Fruit fly (Drosophila melanogaster): ENCODE data around the gene dmt.
A peak's percentile ranks its signal among the peaks of the same experiment; 100 is the strongest.

The dmt gene

DNA sequence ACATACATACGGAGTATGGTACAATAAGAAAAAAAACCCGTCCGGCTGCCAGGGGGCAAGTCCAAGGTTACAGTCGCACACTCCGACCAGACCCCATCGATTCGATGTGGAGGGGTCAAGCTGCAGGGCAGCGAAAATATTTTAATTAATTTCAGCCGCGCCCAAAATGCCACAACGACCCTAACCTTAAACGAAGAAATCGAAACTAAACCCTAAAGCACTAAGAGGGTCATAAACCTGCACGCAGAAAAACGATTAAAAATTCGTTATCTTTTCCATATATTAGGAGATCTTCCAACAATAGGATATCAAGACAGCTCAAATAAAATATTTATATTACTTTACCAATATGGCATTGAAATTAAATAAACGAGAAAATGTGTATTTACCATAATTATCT, 9.0 kb upstream of the dmt start:
- no peak for TF ChIP-seq CG15710 (tag; optimal IDR thresholded peaks at IDR 0.05)
- no peak for TF ChIP-seq CG9948 (tag; optimal IDR thresholded peaks at IDR 0.05)
- no peak for TF ChIP-seq Snoo (tag; optimal IDR thresholded peaks at IDR 0.05)
- no peak for TF ChIP-seq CG32121 (GFP tag; IDR thresholded peaks at IDR 0.05)
- no peak for TF ChIP-seq CG14655 (GFP tag; optimal IDR thresholded peaks at IDR 0.05)
- no peak for TF ChIP-seq CG8301 (tag; optimal IDR thresholded peaks at IDR 0.05)
- TF ChIP-seq CG4496 (GFP tag; IDR thresholded peaks at IDR 0.05) = no peak
- peak; percentile 30 for TF ChIP-seq EcR (GFP tag; optimal IDR thresholded peaks at IDR 0.05)

DNA sequence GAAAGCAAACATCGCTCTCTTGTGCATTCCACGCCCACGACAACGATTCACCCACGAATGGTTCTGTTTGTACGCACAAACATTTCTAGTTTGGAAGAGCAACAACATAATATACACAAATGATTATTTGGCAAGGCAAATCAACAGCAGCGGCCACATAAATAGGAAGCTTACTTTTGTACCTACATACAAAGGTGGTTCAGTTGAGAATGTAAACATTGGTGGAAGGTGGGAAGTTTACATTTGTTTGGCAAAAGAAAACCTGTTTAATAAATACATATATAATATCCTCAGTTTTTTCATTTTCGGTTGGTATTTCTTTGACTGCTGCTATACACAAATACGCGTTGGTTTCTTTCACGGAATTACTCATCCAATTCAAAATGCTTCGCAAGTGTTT, 8.4 kb upstream of the dmt start:
- TF ChIP-seq CG8159 (tag; optimal IDR thresholded peaks at IDR 0.05) (peak; percentile 33), CG34367 (tag; optimal IDR thresholded peaks at IDR 0.05) (peak; percentile 7), CG17806 (tag; optimal IDR thresholded peaks at IDR 0.05) (peak; percentile 38), gl (tag; optimal IDR thresholded peaks at IDR 0.05) (no peak), CG4496 (GFP tag; IDR thresholded peaks at IDR 0.05) (no peak), CG15710 (tag; optimal IDR thresholded peaks at IDR 0.05) (peak; percentile 12), rn (GFP tag; IDR thresholded peaks at IDR 0.05) (no peak), CG14655 (GFP tag; optimal IDR thresholded peaks at IDR 0.05) (peak; percentile 67), Pif1B (GFP tag; optimal IDR thresholded peaks at IDR 0.05) (peak; percentile 37), CG9948 (tag; optimal IDR thresholded peaks at IDR 0.05) (peak; percentile 30), Snoo (tag; optimal IDR thresholded peaks at IDR 0.05) (peak; percentile 27), CG10348 (GFP tag; IDR thresholded peaks at IDR 0.05) (no peak), CG8301 (tag; optimal IDR thresholded peaks at IDR 0.05) (peak; percentile 71), EcR (GFP tag; optimal IDR thresholded peaks at IDR 0.05) (no peak)

DNA sequence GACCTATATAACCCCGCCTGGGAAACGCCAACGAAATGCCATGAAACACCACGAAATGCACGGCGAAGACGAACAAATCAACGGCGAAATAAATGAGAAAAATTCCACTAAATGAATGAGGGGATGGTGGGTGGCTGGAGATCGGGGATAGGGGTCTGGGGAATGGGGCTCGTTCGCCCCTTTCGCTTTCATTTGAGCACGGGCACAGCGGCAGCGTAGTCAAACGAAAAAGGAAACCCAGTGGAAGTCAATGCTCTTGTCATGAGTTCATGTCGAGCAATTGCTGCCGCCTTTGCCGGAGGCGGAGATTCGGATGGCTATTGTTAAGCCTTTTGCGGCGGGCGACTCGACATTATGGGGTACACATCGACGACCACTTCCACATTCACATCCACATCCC, 7.7 kb upstream of the dmt start:
- TF ChIP-seq EcR (GFP tag; optimal IDR thresholded peaks at IDR 0.05) (peak; percentile 68), Ets98B (GFP tag; IDR thresholded peaks at IDR 0.05) (no peak)

DNA sequence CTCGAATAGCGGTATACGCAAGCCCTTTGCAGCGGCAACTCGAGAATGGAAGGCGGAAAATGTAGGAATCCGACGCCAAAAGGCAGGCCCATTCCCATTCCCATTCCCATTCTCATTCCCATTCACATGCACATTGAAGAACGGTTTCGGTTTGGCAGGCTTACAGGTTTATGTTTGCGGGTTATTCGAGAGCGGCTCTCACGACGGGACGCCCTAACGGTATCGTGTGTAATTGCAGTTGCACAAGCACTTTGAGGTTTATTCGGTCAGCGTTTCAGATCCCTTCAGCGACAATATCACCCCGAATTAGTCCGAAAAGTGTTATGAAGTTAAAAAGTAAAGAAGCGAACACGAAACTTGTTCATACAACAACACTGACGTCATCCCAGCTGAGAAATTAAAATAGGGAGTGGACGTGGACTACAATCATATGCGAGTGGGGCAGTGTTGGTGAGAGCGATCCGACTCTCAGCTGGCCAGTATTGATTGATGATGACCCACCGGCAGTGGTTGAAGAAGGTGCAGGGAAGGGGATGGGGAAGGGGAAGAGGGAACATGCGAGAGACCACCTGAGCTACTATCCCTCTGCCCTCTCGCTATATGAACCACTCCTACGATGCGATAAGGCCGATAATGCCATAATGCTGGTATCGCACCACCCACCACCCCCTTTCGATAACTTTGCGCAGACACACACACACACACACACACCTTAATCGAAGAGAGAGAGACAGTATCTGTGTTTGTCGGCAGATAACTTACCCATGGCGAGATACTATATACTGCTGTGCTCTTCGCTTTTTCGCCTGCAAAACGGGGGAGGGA, 6.5 kb upstream of the dmt start:
- TF ChIP-seq EcR (GFP tag; optimal IDR thresholded peaks at IDR 0.05) (peak; percentile 27), CG15710 (tag; optimal IDR thresholded peaks at IDR 0.05) (no peak)

DNA sequence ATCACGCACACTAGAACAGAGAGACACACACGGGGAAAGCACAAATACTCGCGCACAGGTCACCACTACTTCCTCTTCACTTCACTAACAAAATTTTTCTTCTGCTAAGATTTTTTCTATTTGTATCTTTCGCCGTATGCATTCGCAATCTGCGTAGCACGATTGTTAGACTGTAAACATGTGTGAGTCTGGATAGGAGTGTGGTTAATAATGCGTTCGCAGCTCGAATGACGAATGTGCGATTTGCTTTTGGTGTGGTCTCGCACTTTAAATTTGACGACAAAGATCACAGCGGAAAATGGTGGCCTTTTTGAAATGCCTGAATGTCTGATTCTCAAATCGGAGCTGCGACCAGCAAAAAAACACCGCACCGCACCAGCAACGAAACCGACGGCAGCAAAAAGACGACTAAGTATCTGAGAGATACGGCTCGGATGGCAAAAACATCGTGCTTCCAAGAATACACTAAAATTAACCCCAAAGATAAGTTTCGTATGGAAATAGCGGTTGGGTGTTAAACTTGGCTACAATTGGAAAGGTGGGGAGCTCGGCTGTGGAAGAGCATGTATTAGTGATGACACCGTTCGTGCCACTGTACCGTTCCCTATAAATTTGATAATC, 5.8 kb upstream of the dmt start, which contains the start of gene Unc-115a:
Gene Unc-115a (minus strand): TSS at position 410 of the 621 bp plus-strand sequence.
- TF ChIP-seq rn (GFP tag; IDR thresholded peaks at IDR 0.05) (no peak), CG32121 (GFP tag; IDR thresholded peaks at IDR 0.05) (no peak), Snoo (tag; optimal IDR thresholded peaks at IDR 0.05) (peak; percentile 36), CG8301 (tag; optimal IDR thresholded peaks at IDR 0.05) (no peak), CG10348 (GFP tag; IDR thresholded peaks at IDR 0.05) (no peak), CG8159 (tag; optimal IDR thresholded peaks at IDR 0.05) (no peak), gl (tag; optimal IDR thresholded peaks at IDR 0.05) (peak; percentile 43), CG17806 (tag; optimal IDR thresholded peaks at IDR 0.05) (peak; percentile 6), CG34367 (tag; optimal IDR thresholded peaks at IDR 0.05) (peak; percentile 35), CG15710 (tag; optimal IDR thresholded peaks at IDR 0.05) (peak; percentile 21), Pif1A (GFP tag; optimal IDR thresholded peaks at IDR 0.05) (no peak), CG9948 (tag; optimal IDR thresholded peaks at IDR 0.05) (no peak), fd96Ca (GFP tag; IDR thresholded peaks at IDR 0.05) (no peak), Ets98B (GFP tag; IDR thresholded peaks at IDR 0.05) (no peak), EcR (GFP tag; optimal IDR thresholded peaks at IDR 0.05) (no peak)

DNA sequence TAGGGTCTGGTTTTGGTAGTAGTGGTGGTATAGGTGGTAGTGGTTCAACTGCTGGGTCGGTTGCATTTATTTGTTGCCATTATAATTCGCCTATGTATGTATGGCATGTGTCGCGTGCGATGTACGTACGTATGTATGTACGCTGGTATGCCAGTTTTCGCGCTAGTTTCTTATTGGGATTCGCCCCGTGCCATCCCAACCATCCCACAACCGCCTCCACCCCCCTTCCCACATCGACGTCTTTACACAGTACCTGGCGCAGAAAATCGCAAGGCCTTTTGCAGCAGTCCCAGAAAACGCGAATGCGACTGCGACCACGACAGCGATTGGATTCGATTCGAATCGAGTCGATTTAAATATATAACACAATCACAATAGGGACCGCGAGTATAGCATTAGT, 714 bp upstream of the dmt start:
- no peak for TF ChIP-seq CG13204 (GFP tag; optimal IDR thresholded peaks at IDR 0.05)
- TF ChIP-seq D1 (tag; optimal IDR thresholded peaks at IDR 0.05) = no peak
- TF ChIP-seq rn (GFP tag; IDR thresholded peaks at IDR 0.05) = no peak
- no peak for TF ChIP-seq CG12605 (GFP tag; IDR thresholded peaks at IDR 0.05)
- no peak for TF ChIP-seq Pif1A (GFP tag; optimal IDR thresholded peaks at IDR 0.05)
- TF ChIP-seq Ets98B (GFP tag; IDR thresholded peaks at IDR 0.05) = no peak
- no peak for TF ChIP-seq CG10348 (GFP tag; IDR thresholded peaks at IDR 0.05)

Measured in whole organism, pupa.